Fruit fly (Drosophila melanogaster): Measurements from ENCODE around the gene CG10650.

CG10650 gene

DNA sequence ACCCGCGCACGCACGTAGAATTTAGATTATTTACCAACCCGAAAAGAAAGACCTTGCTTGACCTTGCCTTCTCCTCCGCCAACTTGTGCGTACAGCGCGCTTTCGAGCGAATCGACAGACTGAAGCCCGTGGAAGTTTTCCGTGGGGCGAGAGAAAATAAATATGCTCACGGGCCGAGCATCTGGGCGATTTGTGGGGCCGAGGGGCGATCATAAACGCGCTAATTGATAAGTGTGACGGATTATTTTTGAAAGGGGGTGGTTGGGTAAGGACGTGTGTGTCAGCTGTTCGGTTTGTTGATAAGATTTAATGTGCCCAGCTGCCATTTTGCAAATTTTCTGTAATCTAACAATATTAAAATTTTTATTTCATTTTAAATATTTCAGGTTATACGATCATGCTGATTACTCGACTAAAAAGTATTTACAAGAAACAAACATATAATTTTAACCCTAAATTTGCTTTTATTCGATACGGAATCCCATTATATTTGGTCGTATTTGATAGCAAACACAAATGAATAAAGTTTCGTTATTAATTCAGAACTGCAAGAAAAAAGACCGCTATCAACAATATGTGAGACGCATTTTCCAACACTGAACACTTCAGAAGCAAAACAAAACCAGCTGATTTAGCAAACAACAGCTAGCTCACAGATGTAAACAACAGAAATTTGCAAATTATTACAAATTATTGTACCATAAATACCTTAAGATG, 21.5 kb downstream of the CG10650 start, which contains the start of the genes L2HGDH and CG10431 (continued):
- TF ChIP-seq ERR (GFP tag; optimal IDR thresholded peaks at IDR 0.05) (peak; percentile 99), ems (GFP tag; optimal IDR thresholded peaks at IDR 0.05) (peak; percentile 25), CG6689 (GFP tag; IDR thresholded peaks at IDR 0.05) (no peak; the same call in 1 of the 2 replicates), ranshi (GFP tag; IDR thresholded peaks at IDR 0.05) (no peak; the same call in 1 of the 2 replicates), rib (GFP tag; IDR thresholded peaks at IDR 0.05) (no peak), z (GFP tag; IDR thresholded peaks at IDR 0.05) (no peak), Dad (GFP tag; optimal IDR thresholded peaks at IDR 0.05) (no peak), ase (GFP tag; IDR thresholded peaks at IDR 0.05) (no peak), CG9797 (GFP tag; optimal IDR thresholded peaks at IDR 0.05) (peak; percentile 65), CG34224 (GFP tag; IDR thresholded peaks at IDR 0.05; ENCODE audit: partially characterized antibody) (no peak; the same call in 2 of the 3 replicates), TFAM (GFP tag; optimal IDR thresholded peaks at IDR 0.05) (no peak), Kr (GFP tag; optimal IDR thresholded peaks at IDR 0.05) (no peak), Sry-δ (GFP tag; optimal IDR thresholded peaks at IDR 0.05) (peak; percentile 35), twi (tag; optimal IDR thresholded peaks at IDR 0.05) (peak; percentile 49), slp2 (GFP tag; optimal IDR thresholded peaks at IDR 0.05) (no peak), CG5180 (GFP tag; optimal IDR thresholded peaks at IDR 0.05) (peak; percentile 31), sisA (GFP tag; IDR thresholded peaks at IDR 0.05) (no peak), CG12769 (tag; optimal IDR thresholded peaks at IDR 0.05) (peak; percentile 72), cas (GFP tag; IDR thresholded peaks at IDR 0.05) (0 out of 2 replicates have a peak, but pooled peaks have one; percentile 29), unpg (GFP tag; optimal IDR thresholded peaks at IDR 0.05) (peak; percentile 58), CG9215 (GFP tag; IDR thresholded peaks at IDR 0.05) (peak; percentile 8; the same call in 1 of the 2 replicates), sima (GFP tag; optimal IDR thresholded peaks at IDR 0.05) (no peak), CG11723 (GFP tag; optimal IDR thresholded peaks at IDR 0.05) (peak; percentile 37), Jarid2 (GFP tag; optimal IDR thresholded peaks at IDR 0.05) (peak; percentile 57), cwo (GFP tag; optimal IDR thresholded peaks at IDR 0.05) (peak; percentile 78), Nf-YA (GFP tag; IDR thresholded peaks at IDR 0.05) (no peak), CG42726 (GFP tag; IDR thresholded peaks at IDR 0.05; ENCODE audit: partially characterized antibody) (no peak), CG13775 (GFP tag; optimal IDR thresholded peaks at IDR 0.05) (peak; percentile 63), fd3F (GFP tag; optimal IDR thresholded peaks at IDR 0.05) (peak; percentile 44), lola (GFP tag; optimal IDR thresholded peaks at IDR 0.05) (peak in 1 of 3 experiments; percentile 69), peb (GFP tag; IDR thresholded peaks at IDR 0.05) (no peak), chif (GFP tag; optimal IDR thresholded peaks at IDR 0.05) (peak in 1 of 2 experiments; percentile 31), CG9876 (GFP tag; optimal IDR thresholded peaks at IDR 0.05) (no peak), Trl (optimal IDR thresholded peaks at IDR 0.05) (peak in 1 of 2 experiments; percentile 48), Trl (GFP tag; optimal IDR thresholded peaks at IDR 0.05) (peak; percentile 48), ATbp (GFP tag; optimal IDR thresholded peaks at IDR 0.05) (peak; percentile 25), pita (GFP tag; optimal IDR thresholded peaks at IDR 0.05) (no peak), dimm (GFP tag; IDR thresholded peaks at IDR 0.05) (no peak), Scr (GFP tag; IDR thresholded peaks at IDR 0.05; ENCODE audit: partially characterized antibody) (no peak), Bgb (GFP tag; IDR thresholded peaks at IDR 0.05; ENCODE audit: partially characterized antibody) (peak; percentile 30; the same call in 1 of the 2 replicates), ara (GFP tag; IDR thresholded peaks at IDR 0.05) (0 out of 2 replicates have a peak, but pooled peaks have one; percentile 20), Antp (GFP tag; optimal IDR thresholded peaks at IDR 0.05) (peak; percentile 42), CG12659 (GFP tag; optimal IDR thresholded peaks at IDR 0.05) (peak; percentile 80), luna (GFP tag; optimal IDR thresholded peaks at IDR 0.05) (no peak), Fer2 (tag; optimal IDR thresholded peaks at IDR 0.05) (peak; percentile 60), CG9817 (tag; optimal IDR thresholded peaks at IDR 0.05) (peak; percentile 34), Aef1 (GFP tag; IDR thresholded peaks at IDR 0.05) (no peak), mirr (GFP tag; optimal IDR thresholded peaks at IDR 0.05) (peak; percentile 67), HLH54F (GFP tag; optimal IDR thresholded peaks at IDR 0.05) (peak; percentile 28)

Data from whole organism, embryonic.